Worm (Caenorhabditis elegans) whole organism, midembryonic: ENCODE measurements around the gene sumv-1.

Source experiments
- T22C8.4 ChIP-seq: fragments of 200-800 bp; sonication (Bioruptor generic); IDR thresholded peaks from 2 replicates; pipeline ENCODE4 v1.3.6; 2022; ENCODE audit warnings: missing genetic modification characterization, missing compliant biosample characterization
- cog-1 ChIP-seq: sonication (generic microtip); optimal IDR thresholded peaks from 2 replicates; lab custom pipeline; 2016; ENCODE audit warnings: missing genetic modification characterization, missing compliant biosample characterization
- flt-1 ChIP-seq: fragments of 200-800 bp; sonication (Bioruptor generic); IDR thresholded peaks from 2 replicates; pipeline ENCODE4 v1.3.6; 2022; ENCODE audit warnings: missing genetic modification characterization, missing compliant biosample characterization
- klf-2 ChIP-seq: fragments of 200-800 bp; sonication (Bioruptor generic); conservative IDR thresholded peaks from 2 replicates; pipeline ENCODE4 v1.3.6; 2022; ENCODE audit warnings: missing genetic modification reagents, missing genetic modification characterization, missing compliant biosample characterization
- med-1 ChIP-seq: sonication (generic microtip); optimal IDR thresholded peaks from 2 replicates; lab custom pipeline; 2017; ENCODE audit warnings: missing genetic modification characterization, mild to moderate bottlenecking, missing compliant biosample characterization, antibody characterized with exemption, missing genetic modification reagents; ENCODE audit not compliant: insufficient read depth
- ref-1 ChIP-seq: fragments of 200-800 bp; sonication (Bioruptor generic); conservative IDR thresholded peaks from 2 replicates; pipeline ENCODE4 v1.3.6; 2022; ENCODE audit warnings: missing genetic modification reagents, missing genetic modification characterization, missing compliant biosample characterization
- tab-1 ChIP-seq: fragments of 200-800 bp; sonication (Bioruptor generic); IDR thresholded peaks from 2 replicates; pipeline ENCODE4 v1.3.6; 2022; ENCODE audit warnings: missing genetic modification characterization, missing compliant biosample characterization
- ztf-23 ChIP-seq: fragments of 200-800 bp; sonication (Bioruptor generic); IDR thresholded peaks from 2 replicates; pipeline ENCODE4 v1.3.6; 2022; ENCODE audit warnings: missing genetic modification reagents, missing genetic modification characterization, missing compliant biosample characterization
- ztf-29 ChIP-seq: fragments of 200-800 bp; sonication (Bioruptor generic); IDR thresholded peaks from 2 replicates; pipeline ENCODE4 v1.3.6; 2022; ENCODE audit warnings: missing genetic modification reagents, missing genetic modification characterization, missing compliant biosample characterization

The sumv-1 gene

ce11 chrIII:5221820-5222219 is 32.2 kb downstream of the sumv-1 start:
- no peak for TF ChIP-seq cog-1 (tag; lab: Kevin White, UChicago)

- TF ChIP-seq med-1 (GFP tag; lab: Kevin White, UChicago), result no peak
- TF ChIP-seq klf-2 (GFP tag; lab: Robert Waterston, UW), result no peak
- TF ChIP-seq ztf-29 (GFP tag; lab: Robert Waterston, UW), result no peak
- no peak for TF ChIP-seq ztf-23 (GFP tag; lab: Robert Waterston, UW)
- TF ChIP-seq ref-1, result no peak
- no peak for TF ChIP-seq cog-1 (tag; lab: Kevin White, UChicago)
- no peak for TF ChIP-seq T22C8.4 (GFP tag; lab: Robert Waterston, UW)
- TF ChIP-seq tab-1, result no peak
- TF ChIP-seq flt-1 (GFP tag; lab: Robert Waterston, UW), result no peak
Measured at ce11 chrIII:5218687-5219086, 35.3 kb downstream of the sumv-1 start, which contains the start of gene ZC155.2. Gene ZC155.2, plus strand, starts transcription at chrIII:5218987.

- no peak for TF ChIP-seq T22C8.4 (GFP tag; lab: Robert Waterston, UW)
- no peak for TF ChIP-seq flt-1 (GFP tag; lab: Robert Waterston, UW)
- TF ChIP-seq klf-2 (GFP tag; lab: Robert Waterston, UW), result no peak
- TF ChIP-seq ref-1, result no peak
Measured at ce11 chrIII:5217511-5217910, 36.5 kb downstream of the sumv-1 start, which contains the start of gene cutl-19. Gene cutl-19, minus strand, starts transcription at chrIII:5217611.

ce11 chrIII:5215375-5215774 is 38.6 kb downstream of the sumv-1 start, which contains the start of gene ZC155.4:
Gene ZC155.4, minus strand, starts transcription at chrIII:5215475.
- TF ChIP-seq tab-1, result no peak
- no peak for TF ChIP-seq T22C8.4 (GFP tag; lab: Robert Waterston, UW)
- TF ChIP-seq klf-2 (GFP tag; lab: Robert Waterston, UW), result no peak
- no peak for TF ChIP-seq ztf-29 (GFP tag; lab: Robert Waterston, UW)
- no peak for TF ChIP-seq ztf-23 (GFP tag; lab: Robert Waterston, UW)
- TF ChIP-seq flt-1 (GFP tag; lab: Robert Waterston, UW), result no peak
- TF ChIP-seq med-1 (GFP tag; lab: Kevin White, UChicago), result no peak
- no peak for TF ChIP-seq ref-1
- no peak for TF ChIP-seq cog-1 (tag; lab: Kevin White, UChicago)

ce11 chrIII:5214162-5214561 is 39.8 kb downstream of the sumv-1 start:
- no peak for TF ChIP-seq ztf-29 (GFP tag; lab: Robert Waterston, UW)
- no peak for TF ChIP-seq ref-1
- no peak for TF ChIP-seq T22C8.4 (GFP tag; lab: Robert Waterston, UW)
- TF ChIP-seq med-1 (GFP tag; lab: Kevin White, UChicago), result no peak
- no peak for TF ChIP-seq flt-1 (GFP tag; lab: Robert Waterston, UW)
- TF ChIP-seq ztf-23 (GFP tag; lab: Robert Waterston, UW), result no peak
- no peak for TF ChIP-seq tab-1
- TF ChIP-seq klf-2 (GFP tag; lab: Robert Waterston, UW), result no peak
- no peak for TF ChIP-seq cog-1 (tag; lab: Kevin White, UChicago)

- TF ChIP-seq med-1 (GFP tag; lab: Kevin White, UChicago), result peak; percentile 12
- TF ChIP-seq klf-2 (GFP tag; lab: Robert Waterston, UW), result peak; percentile 75
- TF ChIP-seq ref-1, result peak; percentile 65; the same call in 1 of the 2 replicates
- peak; percentile 80; the same call in 1 of the 2 replicates for TF ChIP-seq flt-1 (GFP tag; lab: Robert Waterston, UW)
- TF ChIP-seq ztf-23 (GFP tag; lab: Robert Waterston, UW), result peak; percentile 78
- peak; percentile 88 for TF ChIP-seq tab-1
- TF ChIP-seq ztf-29 (GFP tag; lab: Robert Waterston, UW), result peak; percentile 42; the same call in 1 of the 2 replicates
Measured at ce11 chrIII:5211137-5211648, 42.8 kb downstream of the sumv-1 start.

ce11 chrIII:5210269-5210668 is 43.7 kb downstream of the sumv-1 start:
- TF ChIP-seq ztf-23 (GFP tag; lab: Robert Waterston, UW) (no peak), T22C8.4 (GFP tag; lab: Robert Waterston, UW) (no peak), tab-1 (no peak), ref-1 (no peak), cog-1 (tag; lab: Kevin White, UChicago) (no peak), klf-2 (GFP tag; lab: Robert Waterston, UW) (no peak), ztf-29 (GFP tag; lab: Robert Waterston, UW) (no peak), flt-1 (GFP tag; lab: Robert Waterston, UW) (no peak)

- no peak for TF ChIP-seq cog-1 (tag; lab: Kevin White, UChicago)
- TF ChIP-seq ref-1, result no peak
- TF ChIP-seq ztf-29 (GFP tag; lab: Robert Waterston, UW), result no peak
- no peak for TF ChIP-seq klf-2 (GFP tag; lab: Robert Waterston, UW)
- no peak for TF ChIP-seq tab-1
- TF ChIP-seq ztf-23 (GFP tag; lab: Robert Waterston, UW), result no peak
- no peak for TF ChIP-seq T22C8.4 (GFP tag; lab: Robert Waterston, UW)
- TF ChIP-seq med-1 (GFP tag; lab: Kevin White, UChicago), result no peak
- no peak for TF ChIP-seq flt-1 (GFP tag; lab: Robert Waterston, UW)
Measured at ce11 chrIII:5208992-5209391, 45.0 kb downstream of the sumv-1 start, which contains the start of gene syx-16. Gene syx-16, minus strand, starts transcription at chrIII:5209109.

ce11 chrIII:5206861-5207414 is 47.0 kb downstream of the sumv-1 start, which contains the start of gene morc-1:
Gene morc-1, minus strand, starts transcription at chrIII:5206911.
- TF ChIP-seq T22C8.4 (GFP tag; lab: Robert Waterston, UW) (no peak), ref-1 (no peak), ztf-29 (GFP tag; lab: Robert Waterston, UW) (no peak), tab-1 (no peak), cog-1 (tag; lab: Kevin White, UChicago) (no peak), med-1 (GFP tag; lab: Kevin White, UChicago) (no peak), klf-2 (GFP tag; lab: Robert Waterston, UW) (no peak), ztf-23 (GFP tag; lab: Robert Waterston, UW) (no peak), flt-1 (GFP tag; lab: Robert Waterston, UW) (no peak)
